Worm (Caenorhabditis elegans) whole organism, L2 larva: ENCODE measurements around the gene C52E2.2.

ENCODE experiments used
- ceh-16 ChIP-seq: fragments of 150-350 bp; optimal IDR thresholded peaks from 2 replicates; lab custom pipeline; 2014; ENCODE audit warnings: missing biosample characterization, missing genetic modification characterization
- fos-1 ChIP-seq: fragments of 150-350 bp; optimal IDR thresholded peaks from 2 replicates; lab custom pipeline; 2014; ENCODE audit warnings: missing biosample characterization, missing genetic modification characterization
- snpc-4 ChIP-seq: fragments of 150-350 bp; optimal IDR thresholded peaks from 2 replicates; lab custom pipeline; 2014; ENCODE audit warnings: missing biosample characterization, missing genetic modification characterization

DNA sequence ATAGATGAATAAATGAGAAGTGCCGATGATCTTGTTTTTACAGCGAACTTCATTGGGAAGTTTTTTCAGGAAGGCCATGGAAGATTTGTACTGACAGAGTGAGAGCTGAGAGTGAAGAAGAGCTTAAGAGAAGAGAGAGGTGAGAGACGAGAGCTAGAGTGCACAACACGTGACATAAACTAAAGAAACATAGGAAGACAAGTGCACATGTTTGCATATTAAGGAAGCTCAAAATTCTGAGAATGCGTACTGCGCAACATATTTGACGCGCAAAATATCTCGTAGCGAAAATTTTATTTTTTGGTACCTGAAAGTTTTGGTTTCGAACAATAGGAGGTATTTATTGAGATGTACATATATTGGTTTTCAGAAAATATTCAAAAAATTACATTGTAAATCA lies 44.4 kb upstream of the C52E2.2 start, which contains the start of gene C08F1.8:
- TF ChIP-seq snpc-4 (tag; lab: Kevin White, UChicago) (no peak), fos-1 (no peak), ceh-16 (no peak)
